Worm (Caenorhabditis elegans) whole organism, L4 larva: ENCODE results near the gene B0024.13.

Experiments used
- D1046.2 ChIP-seq: fragments of 200-800 bp; sonication (Bioruptor generic); IDR thresholded peaks from 2 replicates; pipeline ENCODE4 v1.3.6; 2022; ENCODE audit warnings: missing genetic modification characterization, missing compliant biosample characterization
- F10B5.3 ChIP-seq: sonication (generic microtip); optimal IDR thresholded peaks from 2 replicates; lab custom pipeline; 2016; ENCODE audit warnings: mild to moderate bottlenecking, missing genetic modification characterization, missing compliant biosample characterization
- F26F4.8 ChIP-seq: fragments of 200-800 bp; sonication (Bioruptor generic); conservative IDR thresholded peaks from 2 replicates; pipeline ENCODE4 v1.3.6; 2022; ENCODE audit warnings: missing genetic modification characterization, missing compliant biosample characterization
- T20F7.1 ChIP-seq: fragments of 200-800 bp; sonication (Bioruptor generic); optimal IDR thresholded peaks from 2 replicates; lab custom pipeline; 2018; ENCODE audit warnings: mild to moderate bottlenecking, missing genetic modification characterization, missing compliant biosample characterization
- Y105C5A.15 ChIP-seq: fragments of 200-800 bp; sonication (Bioruptor generic); IDR thresholded peaks from 2 replicates; pipeline ENCODE4 v1.3.6; 2022; ENCODE audit warnings: missing genetic modification characterization, missing compliant biosample characterization
- Y5F2A.4 ChIP-seq: fragments of 200-800 bp; sonication (Bioruptor generic); optimal IDR thresholded peaks from 2 replicates; lab custom pipeline; 2018; ENCODE audit warnings: mild to moderate bottlenecking, missing genetic modification characterization, missing compliant biosample characterization
- Y75B8A.6 ChIP-seq: fragments of 200-800 bp; sonication (Bioruptor generic); IDR thresholded peaks from 2 replicates; pipeline ENCODE4 v1.3.6; 2022; ENCODE audit warnings: missing genetic modification reagents, missing genetic modification characterization, missing compliant biosample characterization
- ZK546.5 ChIP-seq, 2 experiments: sonication (generic microtip); optimal IDR thresholded peaks; 2 replicates each; lab custom pipeline; 2017; ENCODE audit warnings: missing biosample characterization in 2 of 2, missing genetic modification characterization in 2 of 2
- aha-1 ChIP-seq: fragments of 150-350 bp; peaks from one replicate; lab custom pipeline; 2014; ENCODE audit warnings: missing biosample characterization, missing genetic modification characterization
- arid-1 ChIP-seq: fragments of 200-800 bp; sonication (Bioruptor generic); conservative IDR thresholded peaks from 2 replicates; pipeline ENCODE4 v1.3.6; 2022; ENCODE audit warnings: missing genetic modification reagents, missing genetic modification characterization, missing compliant biosample characterization
- attf-4 ChIP-seq: sonication (generic microtip); optimal IDR thresholded peaks from 3 replicates; lab custom pipeline; 2017; ENCODE audit warnings: missing biosample characterization, missing genetic modification characterization
- ceh-28 ChIP-seq: fragments of 150-350 bp; optimal IDR thresholded peaks from 2 replicates; lab custom pipeline; 2014; ENCODE audit warnings: missing biosample characterization, missing genetic modification reagents, missing genetic modification characterization
- ceh-32 ChIP-seq: sonication (generic microtip); optimal IDR thresholded peaks from 2 replicates; lab custom pipeline; 2016; ENCODE audit warnings: mild to moderate bottlenecking, missing genetic modification characterization, missing compliant biosample characterization; ENCODE audit not compliant: poor library complexity
- ceh-44 ChIP-seq: fragments of 200-800 bp; sonication (Bioruptor generic); IDR thresholded peaks from 2 replicates; pipeline ENCODE4 v1.3.6; 2022; ENCODE audit warnings: missing genetic modification reagents, missing genetic modification characterization, missing compliant biosample characterization
- ceh-82 ChIP-seq: sonication (generic microtip); optimal IDR thresholded peaks from 2 replicates; lab custom pipeline; 2017; ENCODE audit warnings: missing biosample characterization, missing genetic modification characterization
- ces-1 ChIP-seq: fragments of 150-350 bp; sonication (generic microtip); optimal IDR thresholded peaks from 4 replicates; lab custom pipeline; 2014; ENCODE audit warnings: missing biosample characterization, missing genetic modification reagents, missing genetic modification characterization
- ctbp-1 ChIP-seq: fragments of 200-800 bp; sonication (Bioruptor generic); IDR thresholded peaks from 2 replicates; pipeline ENCODE4 v1.3.6; 2022; ENCODE audit warnings: missing genetic modification reagents, missing genetic modification characterization, missing compliant biosample characterization
- daf-16 ChIP-seq, 3 experiments: sonication (generic microtip); optimal IDR thresholded peaks; 2 replicates each; lab custom pipeline; 2016 to 2017; ENCODE audit warnings: missing genetic modification characterization in 3 of 3, missing genetic modification reagents in 3 of 3, mild to moderate bottlenecking in 2 of 3, missing compliant biosample characterization in 2 of 3, missing biosample characterization in 1 of 3, moderate library complexity in 1 of 3
- dmd-8 ChIP-seq: fragments of 200-800 bp; sonication (Bioruptor generic); IDR thresholded peaks from 2 replicates; pipeline ENCODE4 v1.3.6; 2022; ENCODE audit warnings: missing genetic modification characterization, missing compliant biosample characterization
- egl-43 ChIP-seq: fragments of 200-800 bp; sonication (Bioruptor generic); IDR thresholded peaks from 2 replicates; pipeline ENCODE4 v1.3.6; 2022; ENCODE audit warnings: missing genetic modification reagents, missing genetic modification characterization, missing compliant biosample characterization
- fos-1 ChIP-seq: fragments of 150-350 bp; optimal IDR thresholded peaks from 2 replicates; lab custom pipeline; 2014; ENCODE audit warnings: missing biosample characterization, missing genetic modification characterization
- gei-8 ChIP-seq: fragments of 200-800 bp; sonication (Bioruptor generic); optimal IDR thresholded peaks from 2 replicates; lab custom pipeline; 2018; ENCODE audit warnings: mild to moderate bottlenecking, missing genetic modification characterization, missing compliant biosample characterization
- hlh-11 ChIP-seq: fragments of 200-800 bp; sonication (Bioruptor generic); optimal IDR thresholded peaks from 2 replicates; lab custom pipeline; 2018; ENCODE audit warnings: mild to moderate bottlenecking, missing genetic modification characterization, missing compliant biosample characterization
- jun-1 ChIP-seq: fragments of 150-350 bp; optimal IDR thresholded peaks from 2 replicates; lab custom pipeline; 2014; ENCODE audit warnings: missing biosample characterization, missing genetic modification reagents, missing genetic modification characterization
- lin-13 ChIP-seq: fragments of 150-350 bp; optimal IDR thresholded peaks from 2 replicates; lab custom pipeline; 2014; ENCODE audit warnings: missing biosample characterization, missing genetic modification reagents, missing genetic modification characterization
- lin-38 ChIP-seq: fragments of 200-800 bp; sonication (Bioruptor generic); IDR thresholded peaks from 2 replicates; pipeline ENCODE4 v1.3.6; 2022; ENCODE audit warnings: missing genetic modification reagents, missing genetic modification characterization, missing compliant biosample characterization
- lin-39 ChIP-seq: fragments of 150-350 bp; optimal IDR thresholded peaks from 2 replicates; lab custom pipeline; 2014; ENCODE audit warnings: missing biosample characterization, missing genetic modification reagents, missing genetic modification characterization
- lir-3 ChIP-seq: sonication (generic microtip); optimal IDR thresholded peaks from 2 replicates; lab custom pipeline; 2016; ENCODE audit warnings: mild to moderate bottlenecking, missing genetic modification characterization, missing compliant biosample characterization
- madf-5 ChIP-seq, 2 experiments: fragments of 200-800 bp; sonication (Bioruptor generic); IDR thresholded peaks; 2 replicates each; pipeline ENCODE4 v1.3.6; 2022; ENCODE audit warnings: missing compliant biosample characterization in 2 of 2, missing genetic modification characterization in 2 of 2
- mep-1 ChIP-seq: fragments of 150-350 bp; sonication (generic microtip); optimal IDR thresholded peaks from 3 replicates; lab custom pipeline; 2014; ENCODE audit warnings: missing biosample characterization, missing genetic modification characterization
- mes-2 ChIP-seq: sonication (generic microtip); optimal IDR thresholded peaks from 2 replicates; lab custom pipeline; 2016; ENCODE audit warnings: missing genotype, mild to moderate bottlenecking, missing genetic modification characterization, missing compliant biosample characterization; ENCODE audit not compliant: poor library complexity, severe bottlenecking
- mxl-3 ChIP-seq: fragments of 200-800 bp; sonication (Bioruptor generic); optimal IDR thresholded peaks from 2 replicates; lab custom pipeline; 2018; ENCODE audit warnings: mild to moderate bottlenecking, missing genetic modification characterization, missing compliant biosample characterization
- nhr-102 ChIP-seq: sonication (generic microtip); optimal IDR thresholded peaks from 2 replicates; lab custom pipeline; 2016; ENCODE audit warnings: mild to moderate bottlenecking, missing genetic modification characterization, moderate library complexity, missing compliant biosample characterization
- nhr-111 ChIP-seq: fragments of 200-800 bp; sonication (Bioruptor generic); optimal IDR thresholded peaks from 2 replicates; lab custom pipeline; 2018; ENCODE audit warnings: mild to moderate bottlenecking, missing genetic modification characterization, missing compliant biosample characterization
- nhr-25 ChIP-seq: sonication (generic microtip); optimal IDR thresholded peaks from 2 replicates; lab custom pipeline; 2017; ENCODE audit warnings: missing genetic modification characterization, mild to moderate bottlenecking, missing compliant biosample characterization, antibody characterized with exemption, moderate library complexity, borderline replicate concordance; ENCODE audit not compliant: insufficient read depth
- nhr-28 ChIP-seq: fragments of 150-350 bp; optimal IDR thresholded peaks from 2 replicates; lab custom pipeline; 2014; ENCODE audit warnings: missing biosample characterization, missing genetic modification characterization
- nhr-41 ChIP-seq: fragments of 200-800 bp; sonication (Bioruptor generic); IDR thresholded peaks from 2 replicates; pipeline ENCODE4 v1.3.6; 2022; ENCODE audit warnings: missing genetic modification reagents, missing genetic modification characterization, missing compliant biosample characterization
- nhr-6 ChIP-seq: fragments of 150-350 bp; optimal IDR thresholded peaks from 2 replicates; lab custom pipeline; 2014; ENCODE audit warnings: missing biosample characterization, missing genetic modification characterization
- nhr-77 ChIP-seq: fragments of 150-350 bp; optimal IDR thresholded peaks from 2 replicates; lab custom pipeline; 2014; ENCODE audit warnings: missing biosample characterization, missing genetic modification characterization
- pqm-1 ChIP-seq: sonication (generic microtip); optimal IDR thresholded peaks from 2 replicates; lab custom pipeline; 2017; ENCODE audit warnings: missing biosample characterization, missing genetic modification characterization
- rbr-2 ChIP-seq: sonication (generic microtip); optimal IDR thresholded peaks from 2 replicates; lab custom pipeline; 2016; ENCODE audit warnings: missing genotype, missing genetic modification characterization, missing compliant biosample characterization
- sdz-12 ChIP-seq: fragments of 200-800 bp; sonication (Bioruptor generic); optimal IDR thresholded peaks from 2 replicates; lab custom pipeline; 2018; ENCODE audit warnings: mild to moderate bottlenecking, missing genetic modification characterization, missing compliant biosample characterization
- snpc-4 ChIP-seq: fragments of 150-350 bp; optimal IDR thresholded peaks from 2 replicates; lab custom pipeline; 2014; ENCODE audit warnings: missing biosample characterization, missing genetic modification characterization
- spr-1 ChIP-seq: sonication (generic microtip); optimal IDR thresholded peaks from 2 replicates; lab custom pipeline; 2016; ENCODE audit warnings: mild to moderate bottlenecking, missing genetic modification characterization, missing compliant biosample characterization
- tag-97 ChIP-seq: fragments of 200-800 bp; sonication (Bioruptor generic); IDR thresholded peaks from 2 replicates; pipeline ENCODE4 v1.3.6; 2022; ENCODE audit warnings: missing genetic modification characterization, missing compliant biosample characterization
- tra-1 ChIP-seq: fragments of 200-800 bp; sonication (Bioruptor generic); IDR thresholded peaks from 2 replicates; pipeline ENCODE4 v1.3.6; 2022; ENCODE audit warnings: missing genetic modification reagents, missing genetic modification characterization, missing compliant biosample characterization
- unc-39 ChIP-seq: sonication (generic microtip); optimal IDR thresholded peaks from 2 replicates; lab custom pipeline; 2017; ENCODE audit warnings: missing biosample characterization, missing genetic modification characterization
- unc-62 ChIP-seq, 3 experiments: fragments of 150-350 bp in 1 of 3; sonication (generic microtip); optimal IDR thresholded peaks in 2 of 3; peaks in 1 of 3; 1 replicate in 1 of 3; 2 replicates in 2 of 3; lab custom pipeline; 2014 to 2017; ENCODE audit warnings: missing biosample characterization in 3 of 3, missing genetic modification characterization in 3 of 3, missing genetic modification reagents in 3 of 3, missing genotype in 1 of 3
- vab-7 ChIP-seq: fragments of 200-800 bp; sonication (Bioruptor generic); IDR thresholded peaks from 2 replicates; pipeline ENCODE4 v1.3.6; 2022; ENCODE audit warnings: missing genetic modification reagents, missing genetic modification characterization, missing compliant biosample characterization
- zip-2 ChIP-seq: fragments of 150-350 bp; optimal IDR thresholded peaks from 2 replicates; lab custom pipeline; 2014; ENCODE audit warnings: missing biosample characterization, missing genetic modification characterization
- ztf-7 ChIP-seq: fragments of 150-350 bp; optimal IDR thresholded peaks from 2 replicates; lab custom pipeline; 2014; ENCODE audit warnings: missing biosample characterization, missing genetic modification characterization

Gene B0024.13

ce11 chrV:10352928-10353427 lies 32.5 kb downstream of the B0024.13 start, which contains the start of gene nol-56 (continued):
- no peak for TF ChIP-seq Y5F2A.4 (GFP tag; lab: Kevin White, UChicago)
- peak; percentile 60 for TF ChIP-seq nhr-28 (tag; lab: Kevin White, UChicago)
- peak; percentile 52 for TF ChIP-seq lin-13 (GFP tag; lab: Kevin White, UChicago)
- peak; percentile 62 for TF ChIP-seq ztf-7 (tag; lab: Kevin White, UChicago)
- peak; percentile 77 for TF ChIP-seq T20F7.1
- no peak for TF ChIP-seq ceh-32 (tag; lab: Kevin White, UChicago)
- no peak for TF ChIP-seq hlh-11 (tag; lab: Kevin White, UChicago)
- TF ChIP-seq jun-1 (tag; lab: Kevin White, UChicago), result no peak
- no peak for TF ChIP-seq tag-97 (GFP tag; lab: Robert Waterston, UW)
- no peak for TF ChIP-seq gei-8 (GFP tag; lab: Kevin White, UChicago)
- TF ChIP-seq F10B5.3 (tag; lab: Kevin White, UChicago), result no peak
- TF ChIP-seq nhr-102 (tag; lab: Kevin White, UChicago), result peak; percentile 34
- no peak for TF ChIP-seq ceh-44
- TF ChIP-seq unc-39 (tag; lab: Kevin White, UChicago), result no peak
- no peak for TF ChIP-seq arid-1 (GFP tag; lab: Robert Waterston, UW)
- peak in 1 of 2 experiments; percentile 24 for TF ChIP-seq ZK546.5 (tag; optimal IDR thresholded peaks at IDR 0.05; lab: Kevin White, UChicago)
- peak; percentile 79 for TF ChIP-seq nhr-25
- peak; percentile 71 for TF ChIP-seq rbr-2
- peak; percentile 52 for TF ChIP-seq spr-1 (tag; lab: Kevin White, UChicago)
- TF ChIP-seq lin-38 (GFP tag; lab: Robert Waterston, UW), result peak; percentile 74
- no peak for TF ChIP-seq fos-1
- no peak for TF ChIP-seq pqm-1 (tag; lab: Kevin White, UChicago)
- TF ChIP-seq Y75B8A.6 (GFP tag; lab: Robert Waterston, UW), result no peak
- TF ChIP-seq nhr-111 (GFP tag; lab: Kevin White, UChicago), result no peak
- TF ChIP-seq ceh-82 (tag; lab: Kevin White, UChicago), result no peak
- TF ChIP-seq D1046.2 (GFP tag; lab: Robert Waterston, UW), result no peak
- peak in 1 of 2 experiments; percentile 4 for TF ChIP-seq daf-16 (GFP tag; optimal IDR thresholded peaks at IDR 0.05; lab: Kevin White, UChicago)
- peak; percentile 62 for TF ChIP-seq daf-16 (tag; optimal IDR thresholded peaks at IDR 0.05; lab: Kevin White, UChicago)
- peak; percentile 93 for TF ChIP-seq mes-2 (tag; lab: Kevin White, UChicago)
- no peak for TF ChIP-seq zip-2
- no peak for TF ChIP-seq nhr-41 (GFP tag; lab: Robert Waterston, UW)
- no peak for TF ChIP-seq attf-4 (tag; lab: Kevin White, UChicago)
- no peak for TF ChIP-seq F26F4.8 (GFP tag; lab: Robert Waterston, UW)
- peak; percentile 87 for TF ChIP-seq mep-1
- 0 out of 2 replicates have a peak, but pooled peaks have one; percentile 36 for TF ChIP-seq ctbp-1 (GFP tag; lab: Robert Waterston, UW)
- TF ChIP-seq snpc-4 (tag; lab: Kevin White, UChicago), result no peak
- TF ChIP-seq lin-39 (tag; lab: Kevin White, UChicago), result no peak
- no peak for TF ChIP-seq ceh-28
- no peak for TF ChIP-seq madf-5 (GFP tag; IDR thresholded peaks at IDR 0.05; lab: Robert Waterston, UW)
- TF ChIP-seq vab-7 (GFP tag; lab: Robert Waterston, UW), result no peak; the same call in 1 of the 2 replicates
- TF ChIP-seq mxl-3, result no peak
- TF ChIP-seq unc-62 (GFP tag; optimal IDR thresholded peaks at IDR 0.05 in 1 of 2; lab: Kevin White, UChicago), result no peak
- no peak for TF ChIP-seq unc-62 (tag; optimal IDR thresholded peaks at IDR 0.05; lab: Kevin White, UChicago)
- TF ChIP-seq sdz-12, result no peak
- TF ChIP-seq lir-3, result no peak
- no peak for TF ChIP-seq dmd-8 (GFP tag; lab: Robert Waterston, UW)
- no peak for TF ChIP-seq egl-43 (GFP tag; lab: Robert Waterston, UW)
- no peak for TF ChIP-seq Y105C5A.15
- no peak for TF ChIP-seq tra-1 (GFP tag; lab: Robert Waterston, UW)
- peak; percentile 71 for TF ChIP-seq nhr-77 (tag; lab: Kevin White, UChicago)
- TF ChIP-seq nhr-6 (tag; lab: Kevin White, UChicago), result peak; percentile 62
- no peak for TF ChIP-seq ces-1
- no peak for TF ChIP-seq aha-1 (tag; lab: Kevin White, UChicago)
